Worm (Caenorhabditis elegans) whole organism, mixed stage, embryonic: ENCODE data around the gene F56C3.4.

Source experiments
- ceh-39 ChIP-seq: fragments of 150-350 bp; optimal IDR thresholded peaks from 2 replicates; lab custom pipeline; 2014; ENCODE audit warnings: missing biosample characterization, missing genetic modification characterization
- lin-13 ChIP-seq: fragments of 150-350 bp; optimal IDR thresholded peaks from 2 replicates; lab custom pipeline; 2014; ENCODE audit warnings: missing biosample characterization, missing genetic modification characterization
- nhr-12 ChIP-seq: fragments of 150-350 bp; optimal IDR thresholded peaks from 2 replicates; lab custom pipeline; 2014; ENCODE audit warnings: missing biosample characterization, missing genetic modification characterization
- nhr-237 ChIP-seq: fragments of 150-350 bp; optimal IDR thresholded peaks from 2 replicates; lab custom pipeline; 2014; ENCODE audit warnings: missing biosample characterization, missing genetic modification characterization

DNA sequence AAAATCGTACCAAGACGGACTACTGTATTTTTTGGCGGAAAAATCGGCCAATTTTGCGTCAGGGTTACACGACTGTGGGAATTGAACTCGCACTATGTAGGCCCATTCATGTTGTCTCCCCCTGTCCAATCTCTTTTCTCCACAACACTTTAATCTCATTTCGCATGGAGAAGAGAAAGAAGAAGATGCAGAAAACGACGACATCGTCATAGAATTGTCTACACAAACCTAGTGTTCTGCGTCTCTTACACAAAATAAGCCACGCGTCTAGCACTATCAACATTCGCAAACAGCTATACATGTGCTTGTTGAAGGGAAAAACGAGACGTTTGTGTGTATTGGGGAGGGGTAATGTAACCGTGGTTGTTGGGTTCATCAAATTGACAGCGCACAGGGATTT lies 37.5 kb downstream of the F56C3.4 start:
- no peak for TF ChIP-seq lin-13 (tag; lab: Kevin White, UChicago)
- peak; percentile 91 for TF ChIP-seq nhr-237 (tag; lab: Kevin White, UChicago)
- TF ChIP-seq nhr-12 (tag; lab: Kevin White, UChicago) = no peak
- no peak for TF ChIP-seq ceh-39 (tag; lab: Kevin White, UChicago)
